Fruit fly (Drosophila melanogaster) S2 (cell line): Measurements from ENCODE around the gene CG3408.

Source experiments
- CG8478 ChIP-seq: fragments of >200 bp; optimal IDR thresholded peaks from 2 replicates; lab custom pipeline; 2018
- CTCF ChIP-seq, 2 experiments: fragments of >200 bp; optimal IDR thresholded peaks; 2 replicates each; lab custom pipeline; 2018

dm6 chr3L:9467763-9468206, 41.6 kb downstream of the CG3408 start:
- no peak for TF ChIP-seq CG8478
- no peak for TF ChIP-seq CTCF (optimal IDR thresholded peaks at IDR 0.05; lab: Kevin White, UChicago)
